Fruit fly (Drosophila melanogaster) whole organism, embryonic: ENCODE results near the gene zuc.

ENCODE experiments used
- BEAF-32 ChIP-seq: fragments of 200-800 bp; sonication (Bioruptor generic); optimal IDR thresholded peaks from 3 replicates; lab custom pipeline; 2017; ENCODE audit warnings: missing biosample characterization, missing genetic modification characterization, mild to moderate bottlenecking, moderate library complexity, missing genetic modification reagents
- Bgb ChIP-seq: fragments of 200-800 bp; sonication (Bioruptor generic); IDR thresholded peaks from 2 replicates; pipeline ENCODE4 v1.3.6; 2022; ENCODE audit warnings: missing biosample characterization, missing genetic modification characterization; ENCODE audit not compliant: partially characterized antibody
- BtbVII ChIP-seq: fragments of 200-800 bp; sonication (Bioruptor generic); optimal IDR thresholded peaks from 3 replicates; lab custom pipeline; 2017; ENCODE audit warnings: missing biosample characterization, mild to moderate bottlenecking, missing genetic modification characterization
- CG10274 ChIP-seq: fragments of 200-800 bp; sonication (Bioruptor generic); optimal IDR thresholded peaks from 3 replicates; lab custom pipeline; 2017; ENCODE audit warnings: missing biosample characterization, mild to moderate bottlenecking, missing genetic modification characterization
- CG11093 ChIP-seq: fragments of 200-800 bp; sonication (Bioruptor generic); IDR thresholded peaks from 3 replicates; pipeline ENCODE4 v1.3.6; 2022; ENCODE audit warnings: missing biosample characterization, missing genetic modification characterization
- CG11247 ChIP-seq: fragments of 200-800 bp; sonication (Bioruptor generic); IDR thresholded peaks from 2 replicates; pipeline ENCODE4 v1.3.6; 2022; ENCODE audit warnings: missing biosample characterization, missing genetic modification characterization
- CG12744 ChIP-seq: fragments of 200-800 bp; sonication (Bioruptor generic); optimal IDR thresholded peaks from 2 replicates; lab custom pipeline; 2016; ENCODE audit warnings: missing biosample characterization, missing genetic modification characterization
- CG15696 ChIP-seq: fragments of 200-800 bp; sonication (Bioruptor generic); optimal IDR thresholded peaks from 2 replicates; lab custom pipeline; 2019; ENCODE audit warnings: missing biosample characterization, mild to moderate bottlenecking, missing genetic modification characterization, moderate library complexity
- CG1647 ChIP-seq: fragments of 200-800 bp; sonication (Bioruptor generic); optimal IDR thresholded peaks from 3 replicates; lab custom pipeline; 2016; ENCODE audit warnings: missing biosample characterization, missing genetic modification characterization
- CG16815 ChIP-seq: fragments of 200-800 bp; sonication (Bioruptor generic); optimal IDR thresholded peaks from 3 replicates; lab custom pipeline; 2017; ENCODE audit warnings: missing biosample characterization, mild to moderate bottlenecking, missing genetic modification characterization
- CG17568 ChIP-seq: fragments of 200-800 bp; sonication (Bioruptor generic); optimal IDR thresholded peaks from 2 replicates; lab custom pipeline; 2018; ENCODE audit warnings: missing biosample characterization, mild to moderate bottlenecking, missing genetic modification characterization, moderate library complexity
- CG18764 ChIP-seq: fragments of 200-800 bp; sonication (Bioruptor generic); optimal IDR thresholded peaks from 3 replicates; lab custom pipeline; 2016; ENCODE audit warnings: missing biosample characterization, missing genetic modification characterization
- CG2120 ChIP-seq: fragments of 200-800 bp; sonication (Bioruptor generic); optimal IDR thresholded peaks from 3 replicates; lab custom pipeline; 2016; ENCODE audit warnings: missing biosample characterization, missing genetic modification characterization
- CG31388 ChIP-seq: fragments of 200-800 bp; sonication (Bioruptor generic); optimal IDR thresholded peaks from 2 replicates; lab custom pipeline; 2016; ENCODE audit warnings: missing biosample characterization, missing genetic modification characterization
- CG3838 ChIP-seq: fragments of 200-800 bp; sonication (Bioruptor generic); optimal IDR thresholded peaks from 3 replicates; lab custom pipeline; 2016; ENCODE audit warnings: missing biosample characterization, missing genetic modification characterization
- CG4328 ChIP-seq: fragments of 200-800 bp; sonication (Bioruptor generic); optimal IDR thresholded peaks from 3 replicates; lab custom pipeline; 2017; ENCODE audit warnings: missing biosample characterization, missing genetic modification reagents, missing genetic modification characterization
- CG6175 ChIP-seq: fragments of 200-800 bp; sonication (Bioruptor generic); IDR thresholded peaks from 3 replicates; pipeline ENCODE4 v1.3.6; 2022; ENCODE audit warnings: missing biosample characterization, missing genetic modification characterization
- CG6683 ChIP-seq: fragments of 200-800 bp; sonication (Bioruptor generic); optimal IDR thresholded peaks from 2 replicates; lab custom pipeline; 2017; ENCODE audit warnings: missing biosample characterization, mild to moderate bottlenecking, missing genetic modification characterization, missing genetic modification reagents
- CG7839 ChIP-seq: fragments of 200-800 bp; sonication (Bioruptor generic); optimal IDR thresholded peaks from 3 replicates; lab custom pipeline; 2018; ENCODE audit warnings: missing biosample characterization, mild to moderate bottlenecking, missing genetic modification characterization, moderate library complexity
- Dbx ChIP-seq: fragments of 200-800 bp; sonication (Bioruptor generic); IDR thresholded peaks from 3 replicates; pipeline ENCODE4 v1.3.6; 2022; ENCODE audit warnings: missing biosample characterization, missing genetic modification characterization
- Doc2 ChIP-seq: fragments of 200-800 bp; sonication (Bioruptor generic); IDR thresholded peaks from 2 replicates; pipeline ENCODE4 v1.3.6; 2022; ENCODE audit warnings: missing biosample characterization, missing genetic modification characterization
- Elba2 ChIP-seq: fragments of 200-800 bp; sonication (Bioruptor generic); optimal IDR thresholded peaks from 3 replicates; lab custom pipeline; 2016; ENCODE audit warnings: missing biosample characterization, missing genetic modification characterization
- HLHmδ ChIP-seq: fragments of 200-800 bp; sonication (Bioruptor generic); optimal IDR thresholded peaks from 2 replicates; lab custom pipeline; 2018; ENCODE audit warnings: missing biosample characterization, mild to moderate bottlenecking, missing genetic modification characterization, moderate library complexity
- Hr3 ChIP-seq: fragments of 200-800 bp; sonication (Bioruptor generic); optimal IDR thresholded peaks from 3 replicates; lab custom pipeline; 2016; ENCODE audit warnings: missing biosample characterization, missing genetic modification characterization
- Max ChIP-seq: fragments of 200-800 bp; sonication (Bioruptor generic); optimal IDR thresholded peaks from 2 replicates; lab custom pipeline; 2016; ENCODE audit warnings: missing biosample characterization, mild to moderate bottlenecking, missing genetic modification characterization
- NK7.1 ChIP-seq: fragments of 200-800 bp; sonication (Bioruptor generic); optimal IDR thresholded peaks from 3 replicates; lab custom pipeline; 2016; ENCODE audit warnings: missing biosample characterization, missing genetic modification characterization
- Ravus ChIP-seq: fragments of 200-800 bp; sonication (Bioruptor generic); IDR thresholded peaks from 2 replicates; pipeline ENCODE4 v1.3.6; 2022; ENCODE audit warnings: missing biosample characterization, missing genetic modification characterization
- Side ChIP-seq: fragments of 200-800 bp; sonication (Bioruptor generic); optimal IDR thresholded peaks from 2 replicates; lab custom pipeline; 2016; ENCODE audit warnings: missing biosample characterization, missing genetic modification characterization
- Ssrp ChIP-seq: fragments of 200-800 bp; sonication (Bioruptor generic); optimal IDR thresholded peaks from 2 replicates; lab custom pipeline; 2018; ENCODE audit warnings: missing biosample characterization, mild to moderate bottlenecking, missing genetic modification characterization, moderate library complexity
- Usf ChIP-seq: fragments of 200-800 bp; sonication (Bioruptor generic); optimal IDR thresholded peaks from 2 replicates; lab custom pipeline; 2017; ENCODE audit warnings: missing genotype, missing biosample characterization, missing genetic modification characterization
- ara ChIP-seq: fragments of 200-800 bp; sonication (Bioruptor generic); IDR thresholded peaks from 2 replicates; pipeline ENCODE4 v1.3.6; 2022; ENCODE audit warnings: missing biosample characterization, missing genetic modification characterization
- ato ChIP-seq: fragments of 200-800 bp; sonication (Bioruptor generic); IDR thresholded peaks from 2 replicates; pipeline ENCODE4 v1.3.6; 2022; ENCODE audit warnings: missing biosample characterization, missing genetic modification characterization; ENCODE audit not compliant: partially characterized antibody
- bbx ChIP-seq: fragments of 200-800 bp; sonication (Bioruptor generic); IDR thresholded peaks from 2 replicates; pipeline ENCODE4 v1.3.6; 2022; ENCODE audit warnings: missing biosample characterization, missing genetic modification characterization; ENCODE audit not compliant: partially characterized antibody
- btn ChIP-seq: fragments of 200-800 bp; sonication (Bioruptor generic); optimal IDR thresholded peaks from 2 replicates; lab custom pipeline; 2016; ENCODE audit warnings: missing biosample characterization, missing genetic modification characterization
- cato ChIP-seq: fragments of 200-800 bp; sonication (Bioruptor generic); optimal IDR thresholded peaks from 2 replicates; lab custom pipeline; 2016; ENCODE audit warnings: missing biosample characterization, missing genetic modification characterization, borderline replicate concordance
- chn ChIP-seq: fragments of 200-800 bp; sonication (Bioruptor generic); optimal IDR thresholded peaks from 2 replicates; lab custom pipeline; 2016; ENCODE audit warnings: missing biosample characterization, missing genetic modification characterization
- ems ChIP-seq: fragments of 200-800 bp; sonication (Bioruptor generic); optimal IDR thresholded peaks from 3 replicates; lab custom pipeline; 2016; ENCODE audit warnings: missing biosample characterization, missing genetic modification characterization
- grn ChIP-seq: fragments of 200-800 bp; sonication (Bioruptor generic); optimal IDR thresholded peaks from 3 replicates; lab custom pipeline; 2017; ENCODE audit warnings: missing biosample characterization, missing genetic modification characterization
- gt ChIP-seq: fragments of 200-800 bp; sonication (Bioruptor generic); IDR thresholded peaks from 2 replicates; pipeline ENCODE4 v1.3.6; 2022; ENCODE audit warnings: missing biosample characterization, missing genetic modification characterization
- lmd ChIP-seq: fragments of 200-800 bp; sonication (Bioruptor generic); IDR thresholded peaks from 2 replicates; pipeline ENCODE4 v1.3.6; 2022; ENCODE audit warnings: missing biosample characterization, missing genetic modification characterization
- nom ChIP-seq: fragments of 200-800 bp; sonication (Bioruptor generic); optimal IDR thresholded peaks from 2 replicates; lab custom pipeline; 2017; ENCODE audit warnings: missing biosample characterization, missing genetic modification characterization, mild to moderate bottlenecking, moderate library complexity, missing genetic modification reagents
- peb ChIP-seq: fragments of 200-800 bp; sonication (Bioruptor generic); IDR thresholded peaks from 2 replicates; pipeline ENCODE4 v1.3.6; 2022; ENCODE audit warnings: missing biosample characterization, missing genetic modification characterization
- schlank ChIP-seq: fragments of 200-800 bp; sonication (Bioruptor generic); optimal IDR thresholded peaks from 2 replicates; lab custom pipeline; 2018; ENCODE audit warnings: missing biosample characterization, mild to moderate bottlenecking, missing genetic modification characterization
- shn ChIP-seq: fragments of 200-800 bp; sonication (Bioruptor generic); optimal IDR thresholded peaks from 3 replicates; lab custom pipeline; 2016; ENCODE audit warnings: missing biosample characterization, missing genetic modification characterization
- slou ChIP-seq: fragments of 200-800 bp; sonication (Bioruptor generic); optimal IDR thresholded peaks from 3 replicates; lab custom pipeline; 2016; ENCODE audit warnings: missing biosample characterization, missing genetic modification characterization
- sr ChIP-seq: fragments of 200-800 bp; sonication (Bioruptor generic); IDR thresholded peaks from 3 replicates; pipeline ENCODE4 v1.3.6; 2022; ENCODE audit warnings: missing biosample characterization, missing genetic modification characterization
- tll ChIP-seq, 2 experiments: fragments of 200-800 bp in 1 of 2; fragments of >200 bp in 1 of 2; sonication (Bioruptor generic) in 1 of 2; optimal IDR thresholded peaks; 2 replicates each; lab custom pipeline; 2017 to 2019; ENCODE audit warnings: missing biosample characterization in 2 of 2, missing genetic modification characterization in 2 of 2, mild to moderate bottlenecking in 1 of 2, moderate library complexity in 1 of 2
- unc-4 ChIP-seq: fragments of 200-800 bp; sonication (Bioruptor generic); IDR thresholded peaks from 2 replicates; pipeline ENCODE4 v1.3.6; 2022; ENCODE audit warnings: missing biosample characterization, missing genetic modification characterization; ENCODE audit not compliant: partially characterized antibody

zuc gene

dm6 chr2L:12011682-12012655, 22.3 kb upstream of the zuc start (continued):
- peak; percentile 45 for TF ChIP-seq CG6683 (GFP tag; lab: Kevin White, UChicago)
- TF ChIP-seq Usf (GFP tag; lab: Kevin White, UChicago): peak; percentile 30
- peak; percentile 74 for TF ChIP-seq ems (GFP tag; lab: Kevin White, UChicago)
- peak; percentile 26 for TF ChIP-seq CG31388 (GFP tag; lab: Kevin White, UChicago)
- TF ChIP-seq ara: no peak
- peak; percentile 68 for TF ChIP-seq CG4328 (GFP tag; lab: Kevin White, UChicago)
- TF ChIP-seq Max (GFP tag; lab: Kevin White, UChicago): peak; percentile 34
- TF ChIP-seq btn: peak; percentile 66
- peak; percentile 85 for TF ChIP-seq Side (GFP tag; lab: Kevin White, UChicago)
- TF ChIP-seq tll (GFP tag; optimal IDR thresholded peaks at IDR 0.05; lab: Kevin White, UChicago): peak in 1 of 2 experiments; percentile 98
- no peak for TF ChIP-seq Dbx
- peak; percentile 88 for TF ChIP-seq nom (GFP tag; lab: Kevin White, UChicago)
- TF ChIP-seq schlank (tag; lab: Kevin White, UChicago): peak; percentile 54
- TF ChIP-seq Doc2 (GFP tag; lab: Robert Waterston, UW): no peak
- peak; percentile 66; the same call in 2 of the 3 replicates for TF ChIP-seq CG11093 (GFP tag; lab: Robert Waterston, UW)
- TF ChIP-seq CG12744 (GFP tag; lab: Kevin White, UChicago): peak; percentile 63
- peak; percentile 68 for TF ChIP-seq NK7.1
- peak; percentile 46 for TF ChIP-seq CG3838 (GFP tag; lab: Kevin White, UChicago)
- TF ChIP-seq BtbVII (GFP tag; lab: Kevin White, UChicago): peak; percentile 19
- peak; percentile 12 for TF ChIP-seq CG16815 (GFP tag; lab: Kevin White, UChicago)
- TF ChIP-seq Bgb (GFP tag; lab: Robert Waterston, UW): no peak
- TF ChIP-seq CG1647 (GFP tag; lab: Kevin White, UChicago): peak; percentile 47
- no peak for TF ChIP-seq bbx
- TF ChIP-seq shn (GFP tag; lab: Kevin White, UChicago): peak; percentile 87
- TF ChIP-seq ato (GFP tag; lab: Robert Waterston, UW): no peak
- TF ChIP-seq slou (GFP tag; lab: Kevin White, UChicago): peak; percentile 13
- no peak for TF ChIP-seq unc-4 (GFP tag; lab: Robert Waterston, UW)
- no peak for TF ChIP-seq gt
- TF ChIP-seq chn (GFP tag; lab: Kevin White, UChicago): peak; percentile 78
- no peak for TF ChIP-seq CG6175 (GFP tag; lab: Robert Waterston, UW)
- peak; percentile 60 for TF ChIP-seq CG7839 (tag; lab: Kevin White, UChicago)
- peak; percentile 48 for TF ChIP-seq CG10274
- no peak for TF ChIP-seq grn (GFP tag; lab: Kevin White, UChicago)
- no peak for TF ChIP-seq CG18764
- no peak for TF ChIP-seq peb (GFP tag; lab: Robert Waterston, UW)
- peak; percentile 45 for TF ChIP-seq CG17568 (GFP tag; lab: Kevin White, UChicago)
- TF ChIP-seq CG2120 (GFP tag; lab: Kevin White, UChicago): peak; percentile 88
- TF ChIP-seq Ravus (GFP tag; lab: Robert Waterston, UW): no peak
- TF ChIP-seq Elba2 (GFP tag; lab: Kevin White, UChicago): no peak
- no peak for TF ChIP-seq sr (GFP tag; lab: Robert Waterston, UW)
- TF ChIP-seq lmd (GFP tag; lab: Robert Waterston, UW): no peak
- no peak for TF ChIP-seq CG11247 (GFP tag; lab: Robert Waterston, UW)
- no peak for TF ChIP-seq cato (GFP tag; lab: Kevin White, UChicago)
- peak; percentile 60 for TF ChIP-seq CG15696
- peak; percentile 89 for TF ChIP-seq HLHmδ
- no peak for TF ChIP-seq Ssrp (tag; lab: Kevin White, UChicago)
- peak; percentile 29 for TF ChIP-seq BEAF-32 (GFP tag; lab: Kevin White, UChicago)
- peak; percentile 36 for TF ChIP-seq Hr3 (GFP tag; lab: Kevin White, UChicago)
